Worm (Caenorhabditis elegans) whole organism, L3 larva: ENCODE data around the gene best-13.

ENCODE experiments used
- R02D3.7 ChIP-seq: fragments of 150-350 bp; optimal IDR thresholded peaks from 2 replicates; lab custom pipeline; 2014; ENCODE audit warnings: missing biosample characterization, missing genetic modification characterization
- ama-1 ChIP-seq: fragments of 150-350 bp; optimal IDR thresholded peaks from 2 replicates; lab custom pipeline; 2018
- ceh-16 ChIP-seq: sonication (generic microtip); optimal IDR thresholded peaks from 2 replicates; lab custom pipeline; 2017; ENCODE audit warnings: missing biosample characterization, missing genetic modification characterization
- ceh-28 ChIP-seq: fragments of 150-350 bp; optimal IDR thresholded peaks from 2 replicates; lab custom pipeline; 2014; ENCODE audit warnings: missing biosample characterization, missing genetic modification reagents, missing genetic modification characterization
- daf-12 ChIP-seq: fragments of 150-350 bp; optimal IDR thresholded peaks from 2 replicates; lab custom pipeline; 2014; ENCODE audit warnings: missing biosample characterization, missing genetic modification reagents, missing genetic modification characterization
- elt-1 ChIP-seq: fragments of 150-350 bp; optimal IDR thresholded peaks from 2 replicates; lab custom pipeline; 2014; ENCODE audit warnings: missing biosample characterization, missing genetic modification characterization
- elt-2 ChIP-seq: sonication (generic microtip); optimal IDR thresholded peaks from 2 replicates; lab custom pipeline; 2016; ENCODE audit warnings: missing genetic modification reagents, mild to moderate bottlenecking, missing genetic modification characterization, missing compliant biosample characterization
- eor-1 ChIP-seq, 2 experiments: fragments of 150-350 bp; optimal IDR thresholded peaks; 2 replicates each; lab custom pipeline; 2014 to 2018; ENCODE audit warnings: missing biosample characterization in 2 of 2, missing genetic modification characterization in 2 of 2
- fkh-2 ChIP-seq: fragments of 150-350 bp; optimal IDR thresholded peaks from 2 replicates; lab custom pipeline; 2014; ENCODE audit warnings: missing biosample characterization, missing genetic modification reagents, missing genetic modification characterization
- fos-1 ChIP-seq: fragments of 150-350 bp; optimal IDR thresholded peaks from 2 replicates; lab custom pipeline; 2014; ENCODE audit warnings: missing biosample characterization, missing genetic modification characterization
- jun-1 ChIP-seq: fragments of 150-350 bp; optimal IDR thresholded peaks from 2 replicates; lab custom pipeline; 2014; ENCODE audit warnings: missing biosample characterization, missing genetic modification reagents, missing genetic modification characterization
- lin-15B ChIP-seq: fragments of 150-350 bp; optimal IDR thresholded peaks from 2 replicates; lab custom pipeline; 2014; ENCODE audit warnings: missing biosample characterization, missing genetic modification characterization
- lin-39 ChIP-seq: fragments of 150-350 bp; optimal IDR thresholded peaks from 2 replicates; lab custom pipeline; 2018; ENCODE audit warnings: missing biosample characterization, missing genetic modification reagents, missing genetic modification characterization
- lsy-12 ChIP-seq: sonication (generic microtip); optimal IDR thresholded peaks from 2 replicates; lab custom pipeline; 2016; ENCODE audit warnings: mild to moderate bottlenecking, missing genetic modification characterization, missing compliant biosample characterization
- mdl-1 ChIP-seq: fragments of 150-350 bp; optimal IDR thresholded peaks from 2 replicates; lab custom pipeline; 2014; ENCODE audit warnings: missing biosample characterization, missing genetic modification characterization
- mml-1 ChIP-seq: fragments of 150-350 bp; sonication (generic microtip); optimal IDR thresholded peaks from 3 replicates; lab custom pipeline; 2014; ENCODE audit warnings: missing biosample characterization, missing genetic modification characterization
- nfya-1 ChIP-seq: sonication (generic microtip); optimal IDR thresholded peaks from 2 replicates; lab custom pipeline; 2017; ENCODE audit warnings: missing genetic modification characterization, mild to moderate bottlenecking, missing compliant biosample characterization, antibody characterized with exemption, moderate library complexity; ENCODE audit not compliant: insufficient read depth
- nhr-11 ChIP-seq: fragments of 150-350 bp; optimal IDR thresholded peaks from 2 replicates; lab custom pipeline; 2014; ENCODE audit warnings: missing biosample characterization, missing genetic modification characterization
- nhr-12 ChIP-seq: fragments of 150-350 bp; optimal IDR thresholded peaks from 2 replicates; lab custom pipeline; 2014; ENCODE audit warnings: missing biosample characterization, missing genetic modification characterization
- nhr-23 ChIP-seq: fragments of 150-350 bp; optimal IDR thresholded peaks from 2 replicates; lab custom pipeline; 2014; ENCODE audit warnings: missing biosample characterization, missing genetic modification reagents, missing genetic modification characterization
- nhr-237 ChIP-seq: fragments of 150-350 bp; optimal IDR thresholded peaks from 2 replicates; lab custom pipeline; 2014; ENCODE audit warnings: missing biosample characterization, missing genetic modification characterization
- nhr-43 ChIP-seq: sonication (generic microtip); optimal IDR thresholded peaks from 2 replicates; lab custom pipeline; 2016; ENCODE audit warnings: mild to moderate bottlenecking, missing genetic modification characterization, missing compliant biosample characterization; ENCODE audit not compliant: poor library complexity, severe bottlenecking
- nhr-76 ChIP-seq: fragments of 150-350 bp; sonication (generic microtip); optimal IDR thresholded peaks from 5 replicates; lab custom pipeline; 2014; ENCODE audit warnings: missing biosample characterization, missing genetic modification characterization
- pha-4 ChIP-seq: fragments of 150-350 bp; optimal IDR thresholded peaks from 2 replicates; lab custom pipeline; 2014; ENCODE audit warnings: missing biosample characterization, missing genetic modification reagents, missing genetic modification characterization
- skn-1 ChIP-seq: fragments of 150-350 bp; optimal IDR thresholded peaks from 2 replicates; lab custom pipeline; 2014; ENCODE audit warnings: missing biosample characterization, missing genetic modification characterization
- snpc-4 ChIP-seq: fragments of 150-350 bp; optimal IDR thresholded peaks from 2 replicates; lab custom pipeline; 2014; ENCODE audit warnings: missing biosample characterization, missing genetic modification characterization
- tbx-2 ChIP-seq: sonication (generic microtip); optimal IDR thresholded peaks from 2 replicates; lab custom pipeline; 2016; ENCODE audit warnings: mild to moderate bottlenecking, missing genetic modification characterization, missing compliant biosample characterization
- unc-39 ChIP-seq: sonication (generic microtip); optimal IDR thresholded peaks from 4 replicates; lab custom pipeline; 2017; ENCODE audit warnings: missing biosample characterization, missing genetic modification characterization
- ztf-4 ChIP-seq: fragments of 150-350 bp; optimal IDR thresholded peaks from 2 replicates; lab custom pipeline; 2014; ENCODE audit warnings: missing biosample characterization, missing genetic modification characterization

The best-13 gene

ce11 chrIV:9943214-9943613, 39.5 kb downstream of the best-13 start:
- TF ChIP-seq lin-39 (tag; lab: Kevin White, UChicago) (no peak), fos-1 (tag; lab: Kevin White, UChicago) (no peak), nhr-76 (tag; lab: Kevin White, UChicago) (no peak), jun-1 (tag; lab: Kevin White, UChicago) (no peak), lsy-12 (tag; lab: Kevin White, UChicago) (no peak), ceh-16 (tag; lab: Kevin White, UChicago) (no peak), unc-39 (tag; lab: Kevin White, UChicago) (no peak), nhr-12 (no peak), nfya-1 (tag; lab: Kevin White, UChicago) (no peak), elt-2 (no peak), mml-1 (no peak), daf-12 (tag; lab: Kevin White, UChicago) (no peak), ama-1 (lab: Kevin White, UChicago) (no peak), fkh-2 (tag; lab: Kevin White, UChicago) (no peak), R02D3.7 (tag; lab: Kevin White, UChicago) (no peak), mdl-1 (tag; lab: Kevin White, UChicago) (no peak)

- peak; percentile 78 for TF ChIP-seq pha-4 (tag; lab: Kevin White, UChicago)
- no peak for TF ChIP-seq lin-15B (tag; lab: Kevin White, UChicago)
Measured at ce11 chrIV:9944279-9944678, 40.6 kb downstream of the best-13 start.

- TF ChIP-seq skn-1 (tag; lab: Kevin White, UChicago) (no peak), pha-4 (tag; lab: Kevin White, UChicago) (peak; percentile 13), snpc-4 (no peak), nhr-11 (tag; lab: Kevin White, UChicago) (peak; percentile 33), eor-1 (tag; optimal IDR thresholded peaks at IDR 0.05; lab: Kevin White, UChicago) (no peak), nfya-1 (tag; lab: Kevin White, UChicago) (no peak), elt-2 (no peak), lin-15B (tag; lab: Kevin White, UChicago) (peak; percentile 65), ceh-16 (tag; lab: Kevin White, UChicago) (no peak), tbx-2 (tag; lab: Kevin White, UChicago) (no peak)
- TF ChIP-seq, all 47 proteins: peak for 3
Measured at ce11 chrIV:9948035-9948434, 44.3 kb downstream of the best-13 start.

ce11 chrIV:9953333-9953732, 49.6 kb downstream of the best-13 start, which contains the start of gene gon-1:
gon-1 (minus strand) TSS chrIV:9953433.
- no peak for TF ChIP-seq ama-1 (lab: Kevin White, UChicago)
- no peak for TF ChIP-seq daf-12 (tag; lab: Kevin White, UChicago)
- TF ChIP-seq nhr-76 (tag; lab: Kevin White, UChicago): no peak
- TF ChIP-seq unc-39 (tag; lab: Kevin White, UChicago): no peak
- TF ChIP-seq ceh-28 (tag; lab: Kevin White, UChicago): no peak
- TF ChIP-seq nhr-237 (tag; lab: Kevin White, UChicago): no peak
- TF ChIP-seq elt-2: no peak
- no peak for TF ChIP-seq snpc-4
- TF ChIP-seq ztf-4 (tag; lab: Kevin White, UChicago): no peak
- no peak for TF ChIP-seq elt-1 (tag; lab: Kevin White, UChicago)
- no peak for TF ChIP-seq nhr-23
- TF ChIP-seq tbx-2 (tag; lab: Kevin White, UChicago): no peak
- no peak for TF ChIP-seq pha-4 (tag; lab: Kevin White, UChicago)
- TF ChIP-seq jun-1 (tag; lab: Kevin White, UChicago): no peak
- no peak for TF ChIP-seq fos-1 (tag; lab: Kevin White, UChicago)
- no peak for TF ChIP-seq nhr-11 (tag; lab: Kevin White, UChicago)
- TF ChIP-seq nhr-43 (tag; lab: Kevin White, UChicago): no peak
- TF ChIP-seq mdl-1 (tag; lab: Kevin White, UChicago): no peak
